Fruit fly (Drosophila melanogaster): ENCODE data around the gene CG15210.

The CG15210 gene

DNA sequence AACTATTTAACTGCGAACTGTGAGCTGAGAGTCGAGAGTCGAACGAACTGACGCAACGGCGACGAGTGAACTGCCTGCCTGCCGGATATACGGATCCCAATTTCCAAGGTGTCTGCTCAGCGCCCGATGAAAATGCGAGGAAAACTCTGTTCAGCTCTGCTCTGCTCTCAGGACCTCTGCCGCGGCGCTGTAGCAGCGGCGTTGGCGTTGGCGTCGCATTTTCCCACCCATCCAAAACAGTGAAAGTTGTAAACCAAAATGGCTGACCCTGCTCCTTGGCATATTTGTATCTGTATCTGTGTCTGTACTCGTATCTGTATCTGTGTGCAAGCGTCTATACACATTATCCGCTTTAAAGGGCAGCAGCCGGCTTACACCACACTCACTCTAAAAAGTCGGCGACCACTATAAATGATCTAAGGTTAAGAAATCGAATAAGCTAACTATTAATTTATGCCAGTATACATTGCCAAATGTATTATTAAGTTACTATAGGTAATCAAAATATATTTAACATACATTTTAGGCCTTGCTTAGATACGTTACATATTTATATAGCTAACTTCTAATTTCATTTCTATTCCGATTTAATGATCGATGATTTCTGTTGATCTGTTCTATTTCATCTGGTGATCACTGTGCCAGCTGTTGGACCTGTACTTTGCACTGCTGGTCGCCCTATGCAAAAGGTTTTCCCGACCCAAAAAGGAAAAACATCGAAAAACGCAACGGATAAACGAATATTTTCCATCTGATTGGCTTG is 16.2 kb upstream of the CG15210 start:
- peak; percentile 87 for TF ChIP-seq CG2712 (tag; optimal IDR thresholded peaks at IDR 0.05)
- no peak for TF ChIP-seq Taf1 (GFP tag; IDR thresholded peaks at IDR 0.05)
- no peak for TF ChIP-seq CG10565 (GFP tag; optimal IDR thresholded peaks at IDR 0.05)
- TF ChIP-seq CG7556 (GFP tag; optimal IDR thresholded peaks at IDR 0.05), result peak; percentile 89
- TF ChIP-seq CG12942 (GFP tag; optimal IDR thresholded peaks at IDR 0.05), result peak; percentile 30
- no peak for TF ChIP-seq CG7987 (GFP tag; optimal IDR thresholded peaks at IDR 0.05)
- TF ChIP-seq CG3847 (GFP tag; IDR thresholded peaks at IDR 0.05), result 0 out of 2 replicates have a peak, but pooled peaks have one; percentile 31
- TF ChIP-seq Usf (GFP tag; optimal IDR thresholded peaks at IDR 0.05), result peak; percentile 44
- no peak for TF ChIP-seq cas (GFP tag; IDR thresholded peaks at IDR 0.05)
- TF ChIP-seq insv (GFP tag; optimal IDR thresholded peaks at IDR 0.05), result peak in 1 of 2 experiments; percentile 75
- TF ChIP-seq CG15696 (tag; optimal IDR thresholded peaks at IDR 0.05), result peak; percentile 96
- TF ChIP-seq CG1024 (GFP tag; IDR thresholded peaks at IDR 0.05), result no peak
- no peak for TF ChIP-seq CG7963 (GFP tag; IDR thresholded peaks at IDR 0.05; ENCODE audit: partially characterized antibody)
- no peak for TF ChIP-seq abd-A (tag; optimal IDR thresholded peaks at IDR 0.05)
- TF ChIP-seq CG15269 (tag; optimal IDR thresholded peaks at IDR 0.05), result peak; percentile 66
- no peak for TF ChIP-seq sens-2 (GFP tag; IDR thresholded peaks at IDR 0.05)
- no peak for TF ChIP-seq bowl (GFP tag; IDR thresholded peaks at IDR 0.05)
- TF ChIP-seq CG3163 (GFP tag; optimal IDR thresholded peaks at IDR 0.05), result no peak
- peak; percentile 18 to 55 for TF ChIP-seq chif (GFP tag; optimal IDR thresholded peaks at IDR 0.05)
- TF ChIP-seq Vsx1 (GFP tag; optimal IDR thresholded peaks at IDR 0.05), result peak; percentile 33
- no peak for TF ChIP-seq CG11456 (GFP tag; IDR thresholded peaks at IDR 0.05)
- peak; percentile 68 for TF ChIP-seq tap (tag; optimal IDR thresholded peaks at IDR 0.05)
- no peak for TF ChIP-seq CG1792 (GFP tag; optimal IDR thresholded peaks at IDR 0.05)
- peak; percentile 57; the same call in 1 of the 2 replicates for TF ChIP-seq CG8765 (GFP tag; IDR thresholded peaks at IDR 0.05)
- TF ChIP-seq gt (GFP tag; IDR thresholded peaks at IDR 0.05), result no peak
- no peak for TF ChIP-seq aop (GFP tag; IDR thresholded peaks at IDR 0.05)
- no peak for TF ChIP-seq Camta (GFP tag; optimal IDR thresholded peaks at IDR 0.05)
- TF ChIP-seq CG4360 (GFP tag; IDR thresholded peaks at IDR 0.05), result 0 out of 2 replicates have a peak, but pooled peaks have one; percentile 5
- TF ChIP-seq CG10366 (GFP tag; IDR thresholded peaks at IDR 0.05), result peak; percentile 29; the same call in 1 of the 2 replicates
- TF ChIP-seq CG17829 (tag; optimal IDR thresholded peaks at IDR 0.05), result peak; percentile 81
- peak; percentile 33 for TF ChIP-seq Fer2 (tag; optimal IDR thresholded peaks at IDR 0.05)
- TF ChIP-seq CG11696 (GFP tag; IDR thresholded peaks at IDR 0.05), result no peak
- peak; percentile 89 for TF ChIP-seq Adf1 (GFP tag; IDR thresholded peaks at IDR 0.05)
- TF ChIP-seq CG17612 (GFP tag; IDR thresholded peaks at IDR 0.05), result no peak
- no peak for TF ChIP-seq repo (GFP tag; optimal IDR thresholded peaks at IDR 0.05)
- TF ChIP-seq CG10321 (GFP tag; IDR thresholded peaks at IDR 0.05), result no peak
- TF ChIP-seq CG5245 (GFP tag; optimal IDR thresholded peaks at IDR 0.05), result no peak
- TF ChIP-seq kah (GFP tag; optimal IDR thresholded peaks at IDR 0.05), result peak; percentile 43
- no peak for TF ChIP-seq her (GFP tag; optimal IDR thresholded peaks at IDR 0.05)
- no peak for TF ChIP-seq zf30C (GFP tag; optimal IDR thresholded peaks at IDR 0.05)
- TF ChIP-seq zfh1 (GFP tag; IDR thresholded peaks at IDR 0.05), result peak; percentile 48; the same call in 1 of the 3 replicates
- TF ChIP-seq sd (tag; optimal IDR thresholded peaks at IDR 0.05), result peak; percentile 18
- no peak for TF ChIP-seq cad (GFP tag; optimal IDR thresholded peaks at IDR 0.05)
- peak; percentile 61 for TF ChIP-seq CG10147 (GFP tag; optimal IDR thresholded peaks at IDR 0.05)
- TF ChIP-seq TFAM (GFP tag; optimal IDR thresholded peaks at IDR 0.05), result no peak
- TF ChIP-seq CG8290 (GFP tag; optimal IDR thresholded peaks at IDR 0.05), result no peak
- peak; percentile 9 to 24 for TF ChIP-seq CG8290 (tag; optimal IDR thresholded peaks at IDR 0.05)
- no peak for TF ChIP-seq hth (optimal IDR thresholded peaks at IDR 0.05)
- TF ChIP-seq tup (GFP tag; optimal IDR thresholded peaks at IDR 0.05), result no peak
- peak; percentile 71 for TF ChIP-seq gsb-n (tag; optimal IDR thresholded peaks at IDR 0.05)
- TF ChIP-seq CG1529 (GFP tag; optimal IDR thresholded peaks at IDR 0.05), result peak; percentile 60

Data from whole organism, embryonic.